Worm (Caenorhabditis elegans) whole organism, L1 larva: ENCODE data around the gene idpp-15.
A peak's percentile ranks its signal among the peaks of the same experiment; 100 is the strongest.

Experiments used
- aha-1 ChIP-seq: fragments of 150-350 bp; optimal IDR thresholded peaks from 2 replicates; lab custom pipeline; 2014; ENCODE audit warnings: missing biosample characterization, missing genetic modification characterization
- dpl-1 ChIP-seq, 3 experiments: fragments of 150-350 bp in 2 of 3; sonication (generic microtip) in 1 of 3; optimal IDR thresholded peaks; 2 replicates each; lab custom pipeline; 2014 to 2017; ENCODE audit warnings: missing biosample characterization in 3 of 3, missing genetic modification characterization in 3 of 3, missing genetic modification reagents in 3 of 3
- elt-3 ChIP-seq, 6 experiments: fragments of 150-350 bp in 1 of 6; sonication (generic microtip); optimal IDR thresholded peaks; 2 replicates each; lab custom pipeline; 2017 to 2018; ENCODE audit warnings: missing biosample characterization in 6 of 6, missing genetic modification characterization in 6 of 6, inconsistent platforms in 1 of 6
- fkh-10 ChIP-seq: sonication (generic microtip); optimal IDR thresholded peaks from 2 replicates; lab custom pipeline; 2017; ENCODE audit warnings: missing biosample characterization, missing genetic modification reagents, missing genetic modification characterization
- fkh-8 ChIP-seq: sonication (generic microtip); optimal IDR thresholded peaks from 2 replicates; lab custom pipeline; 2016; ENCODE audit warnings: mild to moderate bottlenecking, missing genetic modification characterization, missing compliant biosample characterization

DNA sequence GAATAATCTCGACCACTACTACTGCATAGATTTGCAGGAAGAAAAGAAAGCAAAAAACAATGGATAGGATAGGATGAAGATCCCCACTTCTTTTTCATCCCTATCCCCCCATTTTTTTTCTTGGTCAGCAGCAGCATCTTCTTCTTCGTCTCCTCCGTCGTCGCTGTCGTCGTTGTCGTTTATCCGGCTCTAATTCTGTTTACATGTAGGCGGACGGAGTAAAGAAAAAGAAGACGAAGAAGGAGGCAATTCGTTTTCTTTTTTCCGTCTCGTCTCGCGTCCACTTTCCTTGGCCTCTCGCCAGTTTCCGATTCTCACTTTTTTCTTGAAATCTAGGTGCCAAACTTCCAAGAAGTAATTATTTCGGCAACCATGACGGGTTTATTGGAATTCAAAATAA, 13.2 kb upstream of the idpp-15 start:
- no peak for TF ChIP-seq aha-1
- TF ChIP-seq fkh-8 = no peak
- TF ChIP-seq fkh-10 = peak; percentile 87
- no peak for TF ChIP-seq dpl-1 (GFP tag; optimal IDR thresholded peaks at IDR 0.05; lab: Kevin White, UChicago)
- TF ChIP-seq elt-3 (tag; optimal IDR thresholded peaks at IDR 0.05; lab: Kevin White, UChicago) = no peak
